Fruit fly (Drosophila melanogaster) whole organism, embryonic: ENCODE measurements around the gene Enoph.

ENCODE experiments used
- Adf1 ChIP-seq: fragments of 200-800 bp; sonication (Bioruptor generic); IDR thresholded peaks from 2 replicates; pipeline ENCODE4 v1.3.6; 2022; ENCODE audit warnings: missing biosample characterization, missing genetic modification characterization
- Aef1 ChIP-seq: fragments of 200-800 bp; sonication (Bioruptor generic); IDR thresholded peaks from 3 replicates; pipeline ENCODE4 v1.3.6; 2022; ENCODE audit warnings: missing biosample characterization, missing genetic modification characterization
- Awh ChIP-seq: fragments of 200-800 bp; sonication (Bioruptor generic); IDR thresholded peaks from 2 replicates; pipeline ENCODE4, ENCODE4 v1.3.6; 2022; ENCODE audit warnings: missing biosample characterization, missing genetic modification characterization
- BtbVII ChIP-seq: fragments of 200-800 bp; sonication (Bioruptor generic); optimal IDR thresholded peaks from 3 replicates; lab custom pipeline; 2017; ENCODE audit warnings: missing biosample characterization, mild to moderate bottlenecking, missing genetic modification characterization
- C15 ChIP-seq: fragments of 200-800 bp; sonication (Bioruptor generic); IDR thresholded peaks from 3 replicates; pipeline ENCODE4 v1.3.6; 2022; ENCODE audit warnings: missing biosample characterization, missing genetic modification characterization
- CG10959 ChIP-seq: fragments of 200-800 bp; sonication (Bioruptor generic); IDR thresholded peaks from 2 replicates; pipeline ENCODE4 v1.3.6; 2022; ENCODE audit warnings: missing biosample characterization, missing genetic modification characterization
- CG12071 ChIP-seq: fragments of 200-800 bp; sonication (Bioruptor generic); optimal IDR thresholded peaks from 3 replicates; lab custom pipeline; 2018; ENCODE audit warnings: missing biosample characterization, mild to moderate bottlenecking, missing genetic modification characterization
- CG15073 ChIP-seq: fragments of 200-800 bp; sonication (Bioruptor generic); optimal IDR thresholded peaks from 2 replicates; lab custom pipeline; 2016; ENCODE audit warnings: missing biosample characterization, missing genetic modification characterization
- CG16863 ChIP-seq: fragments of 200-800 bp; sonication (Bioruptor generic); optimal IDR thresholded peaks from 3 replicates; lab custom pipeline; 2016; ENCODE audit warnings: missing biosample characterization, missing genetic modification characterization
- CG17359 ChIP-seq: fragments of 200-800 bp; sonication (Bioruptor generic); optimal IDR thresholded peaks from 3 replicates; lab custom pipeline; 2018; ENCODE audit warnings: missing biosample characterization, mild to moderate bottlenecking, missing genetic modification characterization, moderate library complexity
- CG17829 ChIP-seq: fragments of 200-800 bp; optimal IDR thresholded peaks from 2 replicates; lab custom pipeline; 2019; ENCODE audit warnings: missing biosample characterization, mild to moderate bottlenecking, missing genetic modification characterization, moderate library complexity
- CG1832 ChIP-seq: fragments of 200-800 bp; sonication (Bioruptor generic); optimal IDR thresholded peaks from 2 replicates; lab custom pipeline; 2017; ENCODE audit warnings: missing biosample characterization, mild to moderate bottlenecking, missing genetic modification characterization, inconsistent platforms
- CG18599 ChIP-seq: fragments of 200-800 bp; sonication (Bioruptor generic); optimal IDR thresholded peaks from 3 replicates; lab custom pipeline; 2017; ENCODE audit warnings: missing biosample characterization, missing genetic modification characterization, mild to moderate bottlenecking, moderate library complexity, missing genetic modification reagents
- CG18619 ChIP-seq: fragments of 200-800 bp; sonication (Bioruptor generic); optimal IDR thresholded peaks from 3 replicates; lab custom pipeline; 2017; ENCODE audit warnings: missing biosample characterization, mild to moderate bottlenecking, missing genetic modification characterization
- CG30403 ChIP-seq: fragments of 200-800 bp; sonication (Bioruptor generic); optimal IDR thresholded peaks from 3 replicates; lab custom pipeline; 2016; ENCODE audit warnings: missing biosample characterization, missing genetic modification characterization
- CG34224 ChIP-seq: fragments of 200-800 bp; sonication (Bioruptor generic); IDR thresholded peaks from 3 replicates; pipeline ENCODE4 v1.3.6; 2022; ENCODE audit warnings: missing biosample characterization, missing genetic modification characterization; ENCODE audit not compliant: partially characterized antibody
- CG5953 ChIP-seq: fragments of 200-800 bp; sonication (Bioruptor generic); IDR thresholded peaks from 2 replicates; pipeline ENCODE4 v1.3.6; 2022; ENCODE audit warnings: missing biosample characterization, missing genetic modification characterization
- CG7928 ChIP-seq: fragments of 200-800 bp; sonication (Bioruptor generic); optimal IDR thresholded peaks from 2 replicates; lab custom pipeline; 2017; ENCODE audit warnings: missing biosample characterization, mild to moderate bottlenecking, missing genetic modification characterization
- CG9215 ChIP-seq: fragments of 200-800 bp; sonication (Bioruptor generic); IDR thresholded peaks from 2 replicates; pipeline ENCODE4 v1.3.6; 2022; ENCODE audit warnings: missing biosample characterization, missing genetic modification characterization
- CG9727 ChIP-seq: fragments of 200-800 bp; sonication (Bioruptor generic); optimal IDR thresholded peaks from 3 replicates; lab custom pipeline; 2017; ENCODE audit warnings: missing biosample characterization, mild to moderate bottlenecking, missing genetic modification characterization
- CG9817 ChIP-seq: fragments of 200-800 bp; sonication (Bioruptor generic); optimal IDR thresholded peaks from 2 replicates; lab custom pipeline; 2018; ENCODE audit warnings: missing biosample characterization, mild to moderate bottlenecking, missing genetic modification characterization, moderate library complexity
- Chrac-16 ChIP-seq: fragments of 200-800 bp; sonication (Bioruptor generic); optimal IDR thresholded peaks from 3 replicates; lab custom pipeline; 2016; ENCODE audit warnings: missing biosample characterization, missing genetic modification characterization
- D19A ChIP-seq: fragments of 200-800 bp; optimal IDR thresholded peaks from 3 replicates; lab custom pipeline; 2019; ENCODE audit warnings: missing biosample characterization, mild to moderate bottlenecking, missing genetic modification characterization, moderate library complexity
- Dek ChIP-seq: fragments of 200-800 bp; sonication (Bioruptor generic); optimal IDR thresholded peaks from 3 replicates; lab custom pipeline; 2019; ENCODE audit warnings: missing biosample characterization, mild to moderate bottlenecking, missing genetic modification characterization, moderate library complexity
- Drgx ChIP-seq: fragments of 200-800 bp; sonication (Bioruptor generic); IDR thresholded peaks from 2 replicates; pipeline ENCODE4 v1.3.6; 2022; ENCODE audit warnings: missing biosample characterization, missing genetic modification characterization
- ERR ChIP-seq: fragments of 200-800 bp; sonication (Bioruptor generic); optimal IDR thresholded peaks from 2 replicates; lab custom pipeline; 2016; ENCODE audit warnings: missing biosample characterization, missing genetic modification characterization
- Hr51 ChIP-seq, 2 experiments: fragments of 200-800 bp; sonication (Bioruptor generic); optimal IDR thresholded peaks; 2 replicates in 1 of 2; 3 replicates in 1 of 2; lab custom pipeline; 2016 to 2018; ENCODE audit warnings: missing biosample characterization in 2 of 2, missing genetic modification characterization in 2 of 2, mild to moderate bottlenecking in 1 of 2, moderate library complexity in 1 of 2
- Myb ChIP-seq: fragments of 200-800 bp; sonication (Bioruptor generic); optimal IDR thresholded peaks from 2 replicates; lab custom pipeline; 2016; ENCODE audit warnings: missing biosample characterization, missing genetic modification characterization
- NK7.1 ChIP-seq: fragments of 200-800 bp; sonication (Bioruptor generic); optimal IDR thresholded peaks from 3 replicates; lab custom pipeline; 2016; ENCODE audit warnings: missing biosample characterization, missing genetic modification characterization
- Neu2 ChIP-seq: fragments of 200-800 bp; sonication (Bioruptor generic); optimal IDR thresholded peaks from 3 replicates; lab custom pipeline; 2016; ENCODE audit warnings: missing biosample characterization, missing genetic modification characterization, borderline replicate concordance
- Ssrp ChIP-seq: fragments of 200-800 bp; sonication (Bioruptor generic); optimal IDR thresholded peaks from 2 replicates; lab custom pipeline; 2018; ENCODE audit warnings: missing biosample characterization, mild to moderate bottlenecking, missing genetic modification characterization, moderate library complexity
- ap ChIP-seq: fragments of 200-800 bp; sonication (Bioruptor generic); IDR thresholded peaks from 2 replicates; pipeline ENCODE4 v1.3.6; 2022; ENCODE audit warnings: missing biosample characterization, missing genetic modification characterization
- bigmax ChIP-seq: fragments of 200-800 bp; sonication (Bioruptor generic); optimal IDR thresholded peaks from 2 replicates; lab custom pipeline; 2018; ENCODE audit warnings: missing biosample characterization, mild to moderate bottlenecking, missing genetic modification characterization
- ftz-f1 ChIP-seq: fragments of 200-800 bp; sonication (Bioruptor generic); optimal IDR thresholded peaks from 2 replicates; lab custom pipeline; 2016; ENCODE audit warnings: missing biosample characterization, missing genetic modification characterization
- gcm ChIP-seq: fragments of 200-800 bp; sonication (Bioruptor generic); optimal IDR thresholded peaks from 2 replicates; lab custom pipeline; 2019; ENCODE audit warnings: missing biosample characterization, mild to moderate bottlenecking, missing genetic modification characterization, moderate library complexity
- ham ChIP-seq: fragments of 200-800 bp; sonication (Bioruptor generic); IDR thresholded peaks from 2 replicates; pipeline ENCODE4 v1.3.6; 2022; ENCODE audit warnings: missing biosample characterization, missing genetic modification characterization
- hth ChIP-seq: fragments of >200 bp; optimal IDR thresholded peaks from 2 replicates; lab custom pipeline; 2017; ENCODE audit warnings: inconsistent platforms
- insv ChIP-seq, 2 experiments: fragments of 200-800 bp; sonication (Bioruptor generic); optimal IDR thresholded peaks; 3 replicates each; lab custom pipeline; 2016 to 2018; ENCODE audit warnings: missing biosample characterization in 2 of 2, missing genetic modification characterization in 2 of 2
- jing ChIP-seq: fragments of 200-800 bp; sonication (Bioruptor generic); optimal IDR thresholded peaks from 2 replicates; lab custom pipeline; 2018; ENCODE audit warnings: missing biosample characterization, mild to moderate bottlenecking, missing genetic modification characterization
- jumu ChIP-seq: fragments of 200-800 bp; sonication (Bioruptor generic); optimal IDR thresholded peaks from 3 replicates; lab custom pipeline; 2016; ENCODE audit warnings: missing biosample characterization, missing genetic modification characterization
- org-1 ChIP-seq: fragments of 200-800 bp; sonication (Bioruptor generic); optimal IDR thresholded peaks from 2 replicates; lab custom pipeline; 2017; ENCODE audit warnings: missing biosample characterization, missing genetic modification characterization
- phol ChIP-seq: fragments of 200-800 bp; sonication (Bioruptor generic); optimal IDR thresholded peaks from 3 replicates; lab custom pipeline; 2018; ENCODE audit warnings: missing biosample characterization, mild to moderate bottlenecking, missing genetic modification characterization, moderate library complexity
- sens-2 ChIP-seq: fragments of 200-800 bp; sonication (Bioruptor generic); IDR thresholded peaks from 2 replicates; pipeline ENCODE4 v1.3.6; 2022; ENCODE audit warnings: missing biosample characterization, missing genetic modification characterization
- tup ChIP-seq: fragments of 200-800 bp; sonication (Bioruptor generic); optimal IDR thresholded peaks from 2 replicates; lab custom pipeline; 2016; ENCODE audit warnings: missing biosample characterization, mild to moderate bottlenecking, missing genetic modification characterization, moderate library complexity
- unc-4 ChIP-seq: fragments of 200-800 bp; sonication (Bioruptor generic); IDR thresholded peaks from 2 replicates; pipeline ENCODE4 v1.3.6; 2022; ENCODE audit warnings: missing biosample characterization, missing genetic modification characterization; ENCODE audit not compliant: partially characterized antibody
- vvl ChIP-seq: fragments of 200-800 bp; sonication (Bioruptor generic); IDR thresholded peaks from 2 replicates; pipeline ENCODE4 v1.3.6; 2022; ENCODE audit warnings: missing biosample characterization, missing genetic modification characterization
- wor ChIP-seq: fragments of 200-800 bp; sonication (Bioruptor generic); IDR thresholded peaks from 2 replicates; pipeline ENCODE4 v1.3.6; 2022; ENCODE audit warnings: missing biosample characterization, missing genetic modification characterization
- yki ChIP-seq: fragments of >200 bp; optimal IDR thresholded peaks from 3 replicates; lab custom pipeline; 2018
- z ChIP-seq: fragments of 200-800 bp; sonication (Bioruptor generic); IDR thresholded peaks from 3 replicates; pipeline ENCODE4 v1.3.6; 2022; ENCODE audit warnings: missing biosample characterization, missing genetic modification characterization
- zen ChIP-seq: fragments of 200-800 bp; sonication (Bioruptor generic); optimal IDR thresholded peaks from 3 replicates; lab custom pipeline; 2018; ENCODE audit warnings: missing biosample characterization, mild to moderate bottlenecking, missing genetic modification characterization, moderate library complexity

Enoph gene

dm6 chr3R:5256462-5257146 is at the start of gene Enoph, which contains the start of gene Hph (continued):
- no peak for TF ChIP-seq yki (lab: Kevin White, UChicago)
- TF ChIP-seq jumu: peak; percentile 62
- TF ChIP-seq Chrac-16: peak; percentile 64
- TF ChIP-seq CG10959 (GFP tag; lab: Robert Waterston, UW): no peak
- no peak for TF ChIP-seq ERR (GFP tag; lab: Kevin White, UChicago)
- TF ChIP-seq bigmax (GFP tag; lab: Kevin White, UChicago): no peak
- peak in 1 of 2 experiments; percentile 30 for TF ChIP-seq insv (GFP tag; optimal IDR thresholded peaks at IDR 0.05; lab: Kevin White, UChicago)
- no peak for TF ChIP-seq sens-2
- peak; percentile 64 for TF ChIP-seq CG18619 (GFP tag; lab: Kevin White, UChicago)
- 0 out of 2 replicates have a peak, but pooled peaks have one; percentile 44 for TF ChIP-seq vvl (GFP tag; lab: Robert Waterston, UW)
- TF ChIP-seq CG34224 (GFP tag; lab: Robert Waterston, UW): peak; percentile 77
- no peak for TF ChIP-seq CG5953 (GFP tag; lab: Robert Waterston, UW)
- no peak for TF ChIP-seq org-1 (GFP tag; lab: Kevin White, UChicago)
- TF ChIP-seq Neu2 (GFP tag; lab: Kevin White, UChicago): no peak
- TF ChIP-seq phol (tag; lab: Kevin White, UChicago): peak; percentile 72
- TF ChIP-seq z (GFP tag; lab: Robert Waterston, UW): no peak
- no peak for TF ChIP-seq ftz-f1 (GFP tag; lab: Kevin White, UChicago)
- TF ChIP-seq Aef1: peak; percentile 55; the same call in 2 of the 3 replicates
- TF ChIP-seq CG18599: peak; percentile 72
- TF ChIP-seq NK7.1 (GFP tag; lab: Kevin White, UChicago): no peak
- TF ChIP-seq CG17829: peak; percentile 75
- no peak for TF ChIP-seq CG12071 (GFP tag; lab: Kevin White, UChicago)
- TF ChIP-seq CG9727 (GFP tag; lab: Kevin White, UChicago): peak; percentile 67
- peak; percentile 53; the same call in 1 of the 2 replicates for TF ChIP-seq Drgx (GFP tag; lab: Robert Waterston, UW)
- TF ChIP-seq BtbVII (GFP tag; lab: Kevin White, UChicago): peak; percentile 47
- no peak for TF ChIP-seq jing (GFP tag; lab: Kevin White, UChicago)
- peak; percentile 70 for TF ChIP-seq CG9817 (tag; lab: Kevin White, UChicago)
- peak; percentile 40 to 57 for TF ChIP-seq Hr51 (GFP tag; optimal IDR thresholded peaks at IDR 0.05; lab: Kevin White, UChicago)
- peak; percentile 41 for TF ChIP-seq gcm (GFP tag; lab: Kevin White, UChicago)
- peak; percentile 96 for TF ChIP-seq Myb
- peak; percentile 47; the same call in 1 of the 2 replicates for TF ChIP-seq ap
- TF ChIP-seq Awh (GFP tag; lab: Robert Waterston, UW): 0 out of 2 replicates have a peak, but pooled peaks have one; percentile 29
- no peak for TF ChIP-seq ham (GFP tag; lab: Robert Waterston, UW)
- TF ChIP-seq CG9215 (GFP tag; lab: Robert Waterston, UW): peak; percentile 70
- peak; percentile 88 for TF ChIP-seq D19A (tag; lab: Kevin White, UChicago)
- TF ChIP-seq Ssrp (tag; lab: Kevin White, UChicago): peak; percentile 41
- no peak for TF ChIP-seq CG1832
- no peak for TF ChIP-seq hth (lab: Kevin White, UChicago)
- peak; percentile 36; the same call in 1 of the 2 replicates for TF ChIP-seq wor (GFP tag; lab: Robert Waterston, UW)
- no peak for TF ChIP-seq tup
- no peak for TF ChIP-seq Adf1
- TF ChIP-seq unc-4 (GFP tag; lab: Robert Waterston, UW): peak; percentile 71; the same call in 1 of the 2 replicates
- TF ChIP-seq CG17359: peak; percentile 58
- TF ChIP-seq CG15073 (GFP tag; lab: Kevin White, UChicago): no peak
- peak; percentile 49 for TF ChIP-seq zen (tag; lab: Kevin White, UChicago)
- peak; percentile 43 for TF ChIP-seq CG16863 (GFP tag; lab: Kevin White, UChicago)
- 0 out of 3 replicates have a peak, but pooled peaks have one; percentile 17 for TF ChIP-seq C15 (GFP tag; lab: Robert Waterston, UW)
- peak; percentile 36 for TF ChIP-seq Dek (tag; lab: Kevin White, UChicago)
- TF ChIP-seq CG30403 (GFP tag; lab: Kevin White, UChicago): peak; percentile 77
- TF ChIP-seq CG7928 (GFP tag; lab: Kevin White, UChicago): peak; percentile 13
